Worm (Caenorhabditis elegans): ENCODE data around the gene F46F2.5.

Gene F46F2.5

ce11 chrX:15233684-15234083 lies 28.8 kb upstream of the F46F2.5 start:
- TF ChIP-seq snpc-4 (tag; optimal IDR thresholded peaks at IDR 0.05) (no peak), M03D4.4 (tag; optimal IDR thresholded peaks at IDR 0.05) (no peak), ztf-11 (tag; optimal IDR thresholded peaks at IDR 0.05) (no peak), sptf-1 (tag; optimal IDR thresholded peaks at IDR 0.05) (no peak), nhr-237 (tag; optimal IDR thresholded peaks at IDR 0.05) (no peak), elt-1 (tag; optimal IDR thresholded peaks at IDR 0.05; ENCODE audit: borderline replicate concordance, insufficient read depth) (no peak), tbx-8 (GFP tag; optimal IDR thresholded peaks at IDR 0.05) (no peak)

- TF ChIP-seq nhr-2 (tag; optimal IDR thresholded peaks at IDR 0.05) (no peak), ceh-83 (GFP tag; optimal IDR thresholded peaks at IDR 0.05) (peak; percentile 30), drap-1 (GFP tag; optimal IDR thresholded peaks at IDR 0.05) (peak; percentile 21), ztf-11 (tag; optimal IDR thresholded peaks at IDR 0.05) (no peak), cnd-1 (tag; optimal IDR thresholded peaks at IDR 0.05) (no peak), unc-120 (tag; optimal IDR thresholded peaks at IDR 0.05; ENCODE audit: poor library complexity, severe bottlenecking) (peak; percentile 26)
Measured at ce11 chrX:15236036-15236435, 26.5 kb upstream of the F46F2.5 start.

ce11 chrX:15241169-15241568 lies 21.4 kb upstream of the F46F2.5 start:
- TF ChIP-seq M03D4.4 (tag; optimal IDR thresholded peaks at IDR 0.05) (no peak), snpc-4 (tag; optimal IDR thresholded peaks at IDR 0.05) (no peak), unc-62 (GFP tag; optimal IDR thresholded peaks at IDR 0.05) (no peak), ztf-11 (tag; optimal IDR thresholded peaks at IDR 0.05) (no peak)

DNA sequence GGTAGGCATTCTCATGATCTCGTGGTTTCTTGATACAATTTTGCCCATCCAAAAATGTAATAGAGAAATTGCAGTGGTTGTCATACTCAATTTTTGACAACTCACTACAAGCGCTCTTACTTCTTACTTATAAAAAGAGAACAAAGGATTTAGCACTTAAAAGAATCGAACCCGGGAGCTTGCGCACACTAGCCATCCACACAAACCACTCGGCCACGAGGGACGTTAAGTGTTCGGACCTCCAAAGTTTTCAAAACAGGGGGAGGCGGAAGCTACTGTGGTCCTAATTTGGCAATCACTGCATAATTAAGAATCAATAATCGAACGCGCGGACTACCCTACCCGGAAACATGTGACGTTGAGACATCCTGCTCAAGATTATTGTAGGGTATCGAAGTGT lies 19.8 kb upstream of the F46F2.5 start:
- TF ChIP-seq ceh-39 (tag; optimal IDR thresholded peaks at IDR 0.05) (no peak), nhr-28 (tag; optimal IDR thresholded peaks at IDR 0.05) (no peak), nhr-76 (tag; optimal IDR thresholded peaks at IDR 0.05) (no peak), snpc-4 (tag; optimal IDR thresholded peaks at IDR 0.05) (no peak), nhr-237 (tag; optimal IDR thresholded peaks at IDR 0.05) (no peak), flh-1 (GFP tag; optimal IDR thresholded peaks at IDR 0.05) (no peak), unc-39 (tag; optimal IDR thresholded peaks at IDR 0.05) (no peak)

- TF ChIP-seq unc-39 (tag; optimal IDR thresholded peaks at IDR 0.05) (no peak), hlh-1 (tag; optimal IDR thresholded peaks at IDR 0.05) (peak; percentile 24)
Measured at ce11 chrX:15246182-15246581, 16.3 kb upstream of the F46F2.5 start, which contains the start of gene piki-1. Gene piki-1, minus strand, starts transcription at chrX:15246399.

DNA sequence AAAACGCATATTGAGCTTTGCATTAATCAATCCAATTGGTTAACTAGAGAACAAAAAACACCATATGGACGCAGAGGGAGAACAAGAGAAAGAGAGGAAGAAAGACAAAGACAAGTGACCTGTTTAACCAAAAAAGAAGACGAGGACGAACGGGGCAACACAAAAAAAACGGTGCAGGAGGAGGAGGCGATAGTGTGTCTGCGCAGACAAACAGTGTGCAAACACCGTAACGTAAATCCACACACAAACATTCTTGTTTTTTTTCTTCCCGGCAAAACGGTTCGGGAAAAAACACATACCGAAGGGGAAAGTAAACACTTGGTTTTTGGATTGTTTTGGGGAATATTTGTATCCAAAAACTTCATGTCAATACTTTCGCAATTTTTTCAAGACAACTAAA lies 15.9 kb upstream of the F46F2.5 start:
- TF ChIP-seq tbx-8 (GFP tag; optimal IDR thresholded peaks at IDR 0.05) (no peak), pha-4 (tag; optimal IDR thresholded peaks at IDR 0.05) (peak; percentile 2), mep-1 (tag; optimal IDR thresholded peaks at IDR 0.05) (peak; percentile 11), flh-1 (GFP tag; optimal IDR thresholded peaks at IDR 0.05) (no peak), nhr-2 (tag; optimal IDR thresholded peaks at IDR 0.05) (peak; percentile 76)

DNA sequence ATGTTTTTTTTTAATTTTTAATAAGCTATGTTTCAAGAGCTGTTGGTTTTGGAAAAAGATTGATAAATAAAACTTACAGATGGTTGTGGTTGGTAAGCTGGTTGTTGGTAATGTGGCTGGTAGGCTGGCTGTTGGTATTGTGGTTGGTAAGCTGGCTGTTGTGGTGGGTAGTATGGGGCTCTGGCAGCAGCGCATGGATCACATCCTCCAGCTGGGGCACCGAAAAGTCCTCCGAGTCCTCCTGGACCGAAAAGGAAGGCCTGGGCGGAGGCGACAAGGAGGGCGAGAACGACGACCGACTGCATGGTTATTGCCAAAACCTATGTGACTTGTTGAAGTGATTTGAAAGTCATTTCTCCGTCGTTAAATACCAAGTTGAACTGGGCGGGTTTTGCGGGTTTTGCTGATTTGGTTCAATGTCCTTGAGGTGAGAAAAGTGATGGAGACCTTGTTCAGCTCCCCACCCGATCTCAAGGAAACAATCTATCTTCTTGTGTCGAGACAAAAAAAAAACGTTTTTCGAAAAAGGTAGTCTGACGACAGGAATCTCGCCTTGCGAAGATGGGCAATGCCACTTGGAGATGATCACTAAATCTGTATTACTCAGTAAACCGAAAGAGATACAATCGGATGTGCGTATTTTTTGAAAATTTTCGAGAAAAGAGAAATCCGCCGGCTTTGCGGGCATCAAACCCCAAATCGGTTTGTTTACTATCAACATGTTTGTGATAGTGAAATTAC lies 2.4 kb upstream of the F46F2.5 start, which contains the start of gene F46F2.3:
F46F2.3 (minus strand) TSS at position 341 of the 741 bp plus-strand sequence.
- TF ChIP-seq ceh-43 (GFP tag; optimal IDR thresholded peaks at IDR 0.05), result no peak

ce11 chrX:15262875-15263274 lies 352 bp downstream of the F46F2.5 start:
- no peak for TF ChIP-seq lsy-2 (tag; optimal IDR thresholded peaks at IDR 0.05)
- TF ChIP-seq sptf-1 (tag; optimal IDR thresholded peaks at IDR 0.05), result no peak
- no peak for TF ChIP-seq unc-39 (tag; optimal IDR thresholded peaks at IDR 0.05)
- TF ChIP-seq ces-1 (GFP tag; optimal IDR thresholded peaks at IDR 0.05), result no peak
- TF ChIP-seq hlh-1 (tag; optimal IDR thresholded peaks at IDR 0.05), result no peak
